Worm (Caenorhabditis elegans) whole organism, L4 larva: ENCODE measurements around the gene str-193.

ENCODE experiments used
- R02D3.7 ChIP-seq: fragments of 150-350 bp; sonication (generic microtip); optimal IDR thresholded peaks from 3 replicates; lab custom pipeline; 2014; ENCODE audit warnings: missing biosample characterization, missing genetic modification characterization
- Y105C5A.15 ChIP-seq: fragments of 200-800 bp; sonication (Bioruptor generic); IDR thresholded peaks from 2 replicates; pipeline ENCODE4 v1.3.6; 2022; ENCODE audit warnings: missing genetic modification characterization, missing compliant biosample characterization
- Y5F2A.4 ChIP-seq: fragments of 200-800 bp; sonication (Bioruptor generic); optimal IDR thresholded peaks from 2 replicates; lab custom pipeline; 2018; ENCODE audit warnings: mild to moderate bottlenecking, missing genetic modification characterization, missing compliant biosample characterization
- ZK546.5 ChIP-seq, 2 experiments: sonication (generic microtip); optimal IDR thresholded peaks; 2 replicates each; lab custom pipeline; 2017; ENCODE audit warnings: missing biosample characterization in 2 of 2, missing genetic modification characterization in 2 of 2
- aha-1 ChIP-seq: fragments of 150-350 bp; peaks from one replicate; lab custom pipeline; 2014; ENCODE audit warnings: missing biosample characterization, missing genetic modification characterization
- ceh-20 ChIP-seq: fragments of 200-800 bp; sonication (Bioruptor generic); IDR thresholded peaks from 2 replicates; pipeline ENCODE4 v1.3.6; 2022; ENCODE audit warnings: missing genetic modification reagents, missing genetic modification characterization, missing compliant biosample characterization
- ceh-62 ChIP-seq: sonication (generic microtip); optimal IDR thresholded peaks from 2 replicates; lab custom pipeline; 2017; ENCODE audit warnings: missing biosample characterization, missing genetic modification characterization
- daf-8 ChIP-seq: fragments of 200-800 bp; sonication (Bioruptor generic); IDR thresholded peaks from 2 replicates; pipeline ENCODE4 v1.3.6; 2022; ENCODE audit warnings: missing genetic modification characterization, missing compliant biosample characterization
- dve-1 ChIP-seq: sonication (generic microtip); optimal IDR thresholded peaks from 2 replicates; lab custom pipeline; 2017; ENCODE audit warnings: antibody characterized with exemption, mild to moderate bottlenecking, missing genetic modification characterization, missing compliant biosample characterization; ENCODE audit not compliant: insufficient read depth
- egl-43 ChIP-seq: fragments of 200-800 bp; sonication (Bioruptor generic); IDR thresholded peaks from 2 replicates; pipeline ENCODE4 v1.3.6; 2022; ENCODE audit warnings: missing genetic modification reagents, missing genetic modification characterization, missing compliant biosample characterization
- gei-8 ChIP-seq: fragments of 200-800 bp; sonication (Bioruptor generic); optimal IDR thresholded peaks from 2 replicates; lab custom pipeline; 2018; ENCODE audit warnings: mild to moderate bottlenecking, missing genetic modification characterization, missing compliant biosample characterization
- hlh-11 ChIP-seq: fragments of 200-800 bp; sonication (Bioruptor generic); optimal IDR thresholded peaks from 2 replicates; lab custom pipeline; 2018; ENCODE audit warnings: mild to moderate bottlenecking, missing genetic modification characterization, missing compliant biosample characterization
- hmg-1.1 ChIP-seq: fragments of 200-800 bp; sonication (Bioruptor generic); IDR thresholded peaks from 2 replicates; pipeline ENCODE4 v1.3.6; 2022; ENCODE audit warnings: missing genetic modification reagents, missing genetic modification characterization, missing compliant biosample characterization
- lin-15B ChIP-seq: fragments of 150-350 bp; sonication (generic microtip); optimal IDR thresholded peaks from 3 replicates; lab custom pipeline; 2014; ENCODE audit warnings: missing biosample characterization, missing genetic modification characterization
- lin-29 ChIP-seq: fragments of 200-800 bp; sonication (Bioruptor generic); IDR thresholded peaks from 2 replicates; pipeline ENCODE4 v1.3.6; 2022; ENCODE audit warnings: missing genetic modification reagents, missing genetic modification characterization, missing compliant biosample characterization
- lin-38 ChIP-seq: fragments of 200-800 bp; sonication (Bioruptor generic); IDR thresholded peaks from 2 replicates; pipeline ENCODE4 v1.3.6; 2022; ENCODE audit warnings: missing genetic modification reagents, missing genetic modification characterization, missing compliant biosample characterization
- madf-5 ChIP-seq, 2 experiments: fragments of 200-800 bp; sonication (Bioruptor generic); IDR thresholded peaks; 2 replicates each; pipeline ENCODE4 v1.3.6; 2022; ENCODE audit warnings: missing compliant biosample characterization in 2 of 2, missing genetic modification characterization in 2 of 2
- mdl-1 ChIP-seq, 2 experiments: fragments of 150-350 bp in 1 of 2; sonication (generic microtip) in 1 of 2; optimal IDR thresholded peaks; 2 replicates each; lab custom pipeline; 2014 to 2017; ENCODE audit warnings: missing biosample characterization in 2 of 2, missing genetic modification characterization in 2 of 2
- mep-1 ChIP-seq: fragments of 150-350 bp; sonication (generic microtip); optimal IDR thresholded peaks from 3 replicates; lab custom pipeline; 2014; ENCODE audit warnings: missing biosample characterization, missing genetic modification characterization
- mxl-2 ChIP-seq: fragments of 200-800 bp; sonication (Bioruptor generic); conservative IDR thresholded peaks from 2 replicates; pipeline ENCODE4 v1.3.6; 2022; ENCODE audit warnings: missing genetic modification reagents, missing genetic modification characterization, missing compliant biosample characterization
- mxl-3 ChIP-seq: fragments of 200-800 bp; sonication (Bioruptor generic); optimal IDR thresholded peaks from 2 replicates; lab custom pipeline; 2018; ENCODE audit warnings: mild to moderate bottlenecking, missing genetic modification characterization, missing compliant biosample characterization
- nhr-10 ChIP-seq: fragments of 150-350 bp; optimal IDR thresholded peaks from 2 replicates; lab custom pipeline; 2014; ENCODE audit warnings: missing biosample characterization, missing genetic modification characterization
- nhr-111 ChIP-seq: fragments of 200-800 bp; sonication (Bioruptor generic); optimal IDR thresholded peaks from 2 replicates; lab custom pipeline; 2018; ENCODE audit warnings: mild to moderate bottlenecking, missing genetic modification characterization, missing compliant biosample characterization
- nhr-237 ChIP-seq: sonication (generic microtip); optimal IDR thresholded peaks from 2 replicates; lab custom pipeline; 2017; ENCODE audit warnings: missing biosample characterization, missing genetic modification characterization
- nhr-25 ChIP-seq: sonication (generic microtip); optimal IDR thresholded peaks from 2 replicates; lab custom pipeline; 2017; ENCODE audit warnings: missing genetic modification characterization, mild to moderate bottlenecking, missing compliant biosample characterization, antibody characterized with exemption, moderate library complexity, borderline replicate concordance; ENCODE audit not compliant: insufficient read depth
- nhr-28 ChIP-seq: fragments of 150-350 bp; optimal IDR thresholded peaks from 2 replicates; lab custom pipeline; 2014; ENCODE audit warnings: missing biosample characterization, missing genetic modification characterization
- nhr-6 ChIP-seq: fragments of 150-350 bp; optimal IDR thresholded peaks from 2 replicates; lab custom pipeline; 2014; ENCODE audit warnings: missing biosample characterization, missing genetic modification characterization
- nhr-76 ChIP-seq: fragments of 150-350 bp; optimal IDR thresholded peaks from 2 replicates; lab custom pipeline; 2014; ENCODE audit warnings: missing biosample characterization, missing genetic modification characterization
- php-3 ChIP-seq: fragments of 200-800 bp; sonication (Bioruptor generic); IDR thresholded peaks from 2 replicates; pipeline ENCODE4 v1.3.6; 2022; ENCODE audit warnings: missing genetic modification reagents, missing genetic modification characterization, missing compliant biosample characterization
- sdz-12 ChIP-seq: fragments of 200-800 bp; sonication (Bioruptor generic); optimal IDR thresholded peaks from 2 replicates; lab custom pipeline; 2018; ENCODE audit warnings: mild to moderate bottlenecking, missing genetic modification characterization, missing compliant biosample characterization
- set-16 ChIP-seq: fragments of 200-800 bp; sonication (Bioruptor generic); IDR thresholded peaks from 2 replicates; pipeline ENCODE4 v1.3.6; 2022; ENCODE audit warnings: missing genetic modification reagents, missing genetic modification characterization, missing compliant biosample characterization
- snpc-4 ChIP-seq: fragments of 150-350 bp; optimal IDR thresholded peaks from 2 replicates; lab custom pipeline; 2014; ENCODE audit warnings: missing biosample characterization, missing genetic modification characterization
- spr-1 ChIP-seq: sonication (generic microtip); optimal IDR thresholded peaks from 2 replicates; lab custom pipeline; 2016; ENCODE audit warnings: mild to moderate bottlenecking, missing genetic modification characterization, missing compliant biosample characterization
- spr-3 ChIP-seq: fragments of 200-800 bp; sonication (Bioruptor generic); optimal IDR thresholded peaks from 2 replicates; lab custom pipeline; 2018; ENCODE audit warnings: mild to moderate bottlenecking, missing genetic modification characterization, missing compliant biosample characterization
- tag-97 ChIP-seq: fragments of 200-800 bp; sonication (Bioruptor generic); IDR thresholded peaks from 2 replicates; pipeline ENCODE4 v1.3.6; 2022; ENCODE audit warnings: missing genetic modification characterization, missing compliant biosample characterization
- tra-1 ChIP-seq: fragments of 200-800 bp; sonication (Bioruptor generic); IDR thresholded peaks from 2 replicates; pipeline ENCODE4 v1.3.6; 2022; ENCODE audit warnings: missing genetic modification reagents, missing genetic modification characterization, missing compliant biosample characterization
- unc-130 ChIP-seq: sonication (generic microtip); optimal IDR thresholded peaks from 2 replicates; lab custom pipeline; 2016; ENCODE audit warnings: missing genetic modification reagents, missing genetic modification characterization, missing compliant biosample characterization
- unc-62 ChIP-seq, 3 experiments: fragments of 150-350 bp in 1 of 3; sonication (generic microtip); optimal IDR thresholded peaks in 2 of 3; peaks in 1 of 3; 1 replicate in 1 of 3; 2 replicates in 2 of 3; lab custom pipeline; 2014 to 2017; ENCODE audit warnings: missing biosample characterization in 3 of 3, missing genetic modification characterization in 3 of 3, missing genetic modification reagents in 3 of 3, missing genotype in 1 of 3
- zag-1 ChIP-seq: fragments of 150-350 bp; optimal IDR thresholded peaks from 2 replicates; lab custom pipeline; 2014; ENCODE audit warnings: missing biosample characterization, missing genetic modification characterization

str-193 gene

DNA sequence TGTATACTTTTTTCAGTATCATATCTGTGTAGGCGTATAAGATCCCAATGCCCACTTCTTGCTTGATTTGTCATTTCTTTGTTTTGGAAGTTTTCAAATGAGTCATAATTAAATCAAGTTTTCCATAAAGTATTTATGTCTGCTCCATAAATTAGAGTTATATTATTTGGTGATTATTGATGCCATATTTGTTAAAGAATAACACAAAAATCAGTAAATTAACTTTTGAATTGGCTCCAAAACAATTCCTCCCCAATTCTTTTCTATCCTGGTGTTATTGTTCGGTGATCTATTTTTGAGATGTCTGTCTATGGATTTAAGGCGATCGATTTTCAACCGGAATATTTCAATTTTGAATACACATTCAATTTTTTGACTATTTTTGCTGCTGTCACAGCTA, 16.5 kb downstream of the str-193 start, which contains the start of gene sru-37:
Gene sru-37 (plus strand): TSS at position 301 of the 400 bp plus-strand sequence.
- TF ChIP-seq lin-15B (tag; lab: Kevin White, UChicago) = no peak
- TF ChIP-seq Y5F2A.4 (GFP tag; lab: Kevin White, UChicago) = no peak
- TF ChIP-seq nhr-25 = no peak
- no peak for TF ChIP-seq zag-1 (tag; lab: Kevin White, UChicago)
- TF ChIP-seq mxl-3 = no peak
- no peak for TF ChIP-seq unc-130 (GFP tag; lab: Kevin White, UChicago)
- no peak for TF ChIP-seq ZK546.5 (tag; optimal IDR thresholded peaks at IDR 0.05; lab: Kevin White, UChicago)
- TF ChIP-seq Y105C5A.15 (GFP tag; lab: Robert Waterston, UW) = no peak
- TF ChIP-seq mep-1 (tag; lab: Kevin White, UChicago) = no peak
- no peak for TF ChIP-seq ceh-62 (tag; lab: Kevin White, UChicago)
- no peak for TF ChIP-seq nhr-6 (tag; lab: Kevin White, UChicago)
- no peak for TF ChIP-seq hlh-11 (tag; lab: Kevin White, UChicago)
- no peak for TF ChIP-seq daf-8 (GFP tag; lab: Robert Waterston, UW)
- no peak for TF ChIP-seq mxl-2 (GFP tag; lab: Robert Waterston, UW)
- no peak for TF ChIP-seq nhr-111 (GFP tag; lab: Kevin White, UChicago)
- TF ChIP-seq php-3 (GFP tag; lab: Robert Waterston, UW) = no peak

DNA sequence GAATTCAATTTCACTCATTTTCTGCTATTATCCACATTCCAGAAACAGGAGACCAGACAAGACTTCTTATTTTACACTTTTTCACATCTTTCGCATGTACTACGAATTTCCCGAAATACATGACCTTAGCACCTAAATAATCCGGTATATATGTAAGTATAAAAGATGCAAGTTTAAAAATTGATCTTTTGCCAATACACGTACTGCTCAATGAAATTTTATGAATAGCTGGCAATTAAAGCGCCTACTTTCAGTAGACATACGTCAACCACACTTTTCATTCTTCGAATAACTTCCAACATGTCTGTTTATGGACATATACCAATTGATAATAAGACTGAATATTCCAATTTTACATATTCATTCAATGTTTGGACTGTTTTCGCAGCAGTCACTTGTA, 18.4 kb downstream of the str-193 start, which contains the start of gene sru-39:
Gene sru-39 (plus strand): TSS at position 301 of the 400 bp plus-strand sequence.
- no peak for TF ChIP-seq set-16 (GFP tag; lab: Robert Waterston, UW)
- TF ChIP-seq spr-3 = no peak
- TF ChIP-seq ZK546.5 (tag; optimal IDR thresholded peaks at IDR 0.05; lab: Kevin White, UChicago) = no peak
- no peak for TF ChIP-seq lin-38 (GFP tag; lab: Robert Waterston, UW)
- no peak for TF ChIP-seq nhr-28
- no peak for TF ChIP-seq tag-97 (GFP tag; lab: Robert Waterston, UW)

DNA sequence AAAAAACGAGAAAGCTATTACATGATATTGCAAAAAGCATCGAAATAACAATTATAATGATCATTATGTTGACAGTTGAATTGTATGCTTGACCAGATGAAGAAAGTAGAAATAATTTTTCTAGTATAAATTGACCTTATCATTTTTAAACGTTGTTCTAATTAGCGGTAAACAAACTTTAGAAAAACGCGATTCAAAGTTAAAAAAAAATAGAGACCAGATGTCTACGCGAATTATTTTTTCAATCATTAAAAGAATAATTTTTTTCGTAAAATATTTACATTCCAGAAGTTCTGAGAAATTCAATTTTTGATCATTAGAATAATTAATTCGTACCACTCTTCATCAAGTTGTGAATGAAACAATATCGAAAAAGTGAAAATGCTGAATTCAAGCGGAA, 19.7 kb downstream of the str-193 start, which contains the start of gene F46B6.10:
Gene F46B6.10 (minus strand): TSS at position 101 of the 400 bp plus-strand sequence.
- TF ChIP-seq R02D3.7 (tag; lab: Kevin White, UChicago) = no peak
- TF ChIP-seq tra-1 (GFP tag; lab: Robert Waterston, UW) = no peak
- TF ChIP-seq nhr-10 (tag; lab: Kevin White, UChicago) = no peak
- TF ChIP-seq set-16 (GFP tag; lab: Robert Waterston, UW) = no peak
- no peak for TF ChIP-seq gei-8 (GFP tag; lab: Kevin White, UChicago)
- TF ChIP-seq mxl-2 (GFP tag; lab: Robert Waterston, UW) = no peak
- no peak for TF ChIP-seq snpc-4 (tag; lab: Kevin White, UChicago)
- TF ChIP-seq ceh-20 (GFP tag; lab: Robert Waterston, UW) = no peak
- no peak for TF ChIP-seq nhr-76 (tag; lab: Kevin White, UChicago)
- TF ChIP-seq aha-1 (tag; lab: Kevin White, UChicago) = no peak
- TF ChIP-seq lin-29 = no peak
- no peak for TF ChIP-seq spr-1
- TF ChIP-seq egl-43 (GFP tag; lab: Robert Waterston, UW) = no peak
- TF ChIP-seq unc-62 (GFP tag; optimal IDR thresholded peaks at IDR 0.05 in 1 of 2; lab: Kevin White, UChicago) = no peak
- TF ChIP-seq unc-62 (tag; optimal IDR thresholded peaks at IDR 0.05; lab: Kevin White, UChicago) = no peak
- TF ChIP-seq sdz-12 (GFP tag; lab: Kevin White, UChicago) = no peak
- TF ChIP-seq mdl-1 (tag; optimal IDR thresholded peaks at IDR 0.05; lab: Kevin White, UChicago) = no peak
- TF ChIP-seq dve-1 (tag; lab: Kevin White, UChicago) = no peak
- no peak for TF ChIP-seq madf-5 (GFP tag; IDR thresholded peaks at IDR 0.05; lab: Robert Waterston, UW)
- no peak for TF ChIP-seq nhr-237 (tag; lab: Kevin White, UChicago)
- TF ChIP-seq hmg-1.1 (GFP tag; lab: Robert Waterston, UW) = no peak
